Fruit fly (Drosophila melanogaster): ENCODE measurements around the gene Vps16B.

Gene Vps16B

dm6 chr3R:29816266-29816665, at the start of gene Vps16B:
Gene Vps16B (minus strand): TSS chr3R:29816451.
- no peak for TF ChIP-seq pan (optimal IDR thresholded peaks at IDR 0.05)
- no peak for TF ChIP-seq usp (GFP tag; optimal IDR thresholded peaks at IDR 0.05)
- no peak for TF ChIP-seq EcR (GFP tag; optimal IDR thresholded peaks at IDR 0.05)
- no peak for TF ChIP-seq Dll (optimal IDR thresholded peaks at IDR 0.05)
- TF ChIP-seq psq (optimal IDR thresholded peaks at IDR 0.05) = no peak
- TF ChIP-seq CG8478 (optimal IDR thresholded peaks at IDR 0.05) = no peak

- TF ChIP-seq EcR (GFP tag; optimal IDR thresholded peaks at IDR 0.05) = no peak
Measured at dm6 chr3R:29862795-29863194, 46.5 kb upstream of the Vps16B start.

dm6 chr3R:29861432-29862249, 45.4 kb upstream of the Vps16B start, which contains the start of the genes CG15514 and RpS8:
Gene CG15514 (minus strand): TSS chr3R:29861494.
Gene RpS8 (plus strand): TSS chr3R:29861582.
- TF ChIP-seq psq (optimal IDR thresholded peaks at IDR 0.05) (no peak), EcR (GFP tag; optimal IDR thresholded peaks at IDR 0.05) (no peak), usp (GFP tag; optimal IDR thresholded peaks at IDR 0.05) (no peak), Dll (optimal IDR thresholded peaks at IDR 0.05) (no peak), pan (optimal IDR thresholded peaks at IDR 0.05) (no peak), CG8478 (optimal IDR thresholded peaks at IDR 0.05) (no peak)

dm6 chr3R:29859763-29860162, 43.5 kb upstream of the Vps16B start:
- TF ChIP-seq pan (optimal IDR thresholded peaks at IDR 0.05) (no peak), psq (optimal IDR thresholded peaks at IDR 0.05) (no peak), Dll (optimal IDR thresholded peaks at IDR 0.05) (no peak), EcR (GFP tag; optimal IDR thresholded peaks at IDR 0.05) (no peak), CG8478 (optimal IDR thresholded peaks at IDR 0.05) (no peak)

dm6 chr3R:29858806-29859205, 42.6 kb upstream of the Vps16B start, which contains the start of gene CG7824:
Gene CG7824 (minus strand): TSS chr3R:29858936.
- TF ChIP-seq psq (optimal IDR thresholded peaks at IDR 0.05) = no peak
- no peak for TF ChIP-seq CG8478 (optimal IDR thresholded peaks at IDR 0.05)
- no peak for TF ChIP-seq usp (GFP tag; optimal IDR thresholded peaks at IDR 0.05)
- TF ChIP-seq EcR (GFP tag; optimal IDR thresholded peaks at IDR 0.05) = no peak
- TF ChIP-seq Dll (optimal IDR thresholded peaks at IDR 0.05) = no peak
- TF ChIP-seq pan (optimal IDR thresholded peaks at IDR 0.05) = no peak

dm6 chr3R:29857228-29857627, 41.0 kb upstream of the Vps16B start, which contains the start of gene dgt1:
Gene dgt1 (minus strand): TSS chr3R:29857491.
- TF ChIP-seq psq (optimal IDR thresholded peaks at IDR 0.05) = no peak
- no peak for TF ChIP-seq Dll (optimal IDR thresholded peaks at IDR 0.05)
- no peak for TF ChIP-seq CG8478 (optimal IDR thresholded peaks at IDR 0.05)
- no peak for TF ChIP-seq pan (optimal IDR thresholded peaks at IDR 0.05)
- no peak for TF ChIP-seq EcR (GFP tag; optimal IDR thresholded peaks at IDR 0.05)
- TF ChIP-seq usp (GFP tag; optimal IDR thresholded peaks at IDR 0.05) = no peak

dm6 chr3R:29847126-29847525, 30.9 kb upstream of the Vps16B start:
- TF ChIP-seq psq (optimal IDR thresholded peaks at IDR 0.05) (no peak), CG8478 (optimal IDR thresholded peaks at IDR 0.05) (no peak), EcR (GFP tag; optimal IDR thresholded peaks at IDR 0.05) (no peak), Dll (optimal IDR thresholded peaks at IDR 0.05) (no peak), usp (GFP tag; optimal IDR thresholded peaks at IDR 0.05) (no peak), pan (optimal IDR thresholded peaks at IDR 0.05) (no peak)

dm6 chr3R:29841293-29841791, 25.1 kb upstream of the Vps16B start, which contains the start of gene Cad99C:
Gene Cad99C (plus strand): TSS chr3R:29841657.
- TF ChIP-seq EcR (GFP tag; optimal IDR thresholded peaks at IDR 0.05) = no peak
- no peak for TF ChIP-seq CG8478 (optimal IDR thresholded peaks at IDR 0.05)
- no peak for TF ChIP-seq Dll (optimal IDR thresholded peaks at IDR 0.05)
- TF ChIP-seq usp (GFP tag; optimal IDR thresholded peaks at IDR 0.05) = no peak

dm6 chr3R:29839707-29840311, 23.6 kb upstream of the Vps16B start:
- TF ChIP-seq psq (optimal IDR thresholded peaks at IDR 0.05) (no peak), Dll (optimal IDR thresholded peaks at IDR 0.05) (no peak), usp (GFP tag; optimal IDR thresholded peaks at IDR 0.05) (no peak), CG8478 (optimal IDR thresholded peaks at IDR 0.05) (no peak), EcR (GFP tag; optimal IDR thresholded peaks at IDR 0.05) (no peak), pan (optimal IDR thresholded peaks at IDR 0.05) (no peak)

dm6 chr3R:29838751-29839150, 22.5 kb upstream of the Vps16B start:
- TF ChIP-seq CG8478 (optimal IDR thresholded peaks at IDR 0.05) (no peak), pan (optimal IDR thresholded peaks at IDR 0.05) (no peak)

dm6 chr3R:29837771-29838170, 21.5 kb upstream of the Vps16B start:
- TF ChIP-seq EcR (GFP tag; optimal IDR thresholded peaks at IDR 0.05) (no peak), pan (optimal IDR thresholded peaks at IDR 0.05) (no peak), psq (optimal IDR thresholded peaks at IDR 0.05) (no peak), CG8478 (optimal IDR thresholded peaks at IDR 0.05) (no peak), Dll (optimal IDR thresholded peaks at IDR 0.05) (no peak), usp (GFP tag; optimal IDR thresholded peaks at IDR 0.05) (no peak)

dm6 chr3R:29836188-29836587, 19.9 kb upstream of the Vps16B start, which contains the start of gene CG42592:
Gene CG42592 (minus strand): TSS chr3R:29836288.
- TF ChIP-seq usp (GFP tag; optimal IDR thresholded peaks at IDR 0.05) = no peak
- TF ChIP-seq Dll (optimal IDR thresholded peaks at IDR 0.05) = no peak
- no peak for TF ChIP-seq CG8478 (optimal IDR thresholded peaks at IDR 0.05)
- no peak for TF ChIP-seq pan (optimal IDR thresholded peaks at IDR 0.05)
- TF ChIP-seq EcR (GFP tag; optimal IDR thresholded peaks at IDR 0.05) = no peak
- no peak for TF ChIP-seq psq (optimal IDR thresholded peaks at IDR 0.05)

All from whole organism.